Worm (Caenorhabditis elegans) whole organism, young adult: ENCODE results near the gene W08F4.5.

Experiments
- B0019.2 ChIP-seq: fragments of 200-800 bp; sonication (Bioruptor generic); conservative IDR thresholded peaks from 2 replicates; pipeline ENCODE4 v1.3.6; 2022; ENCODE audit warnings: missing genetic modification reagents, missing genetic modification characterization, missing compliant biosample characterization
- D2030.7 ChIP-seq: fragments of 200-800 bp; sonication (Bioruptor generic); IDR thresholded peaks from 2 replicates; pipeline ENCODE4 v1.3.6; 2022; ENCODE audit warnings: missing genetic modification reagents, missing genetic modification characterization, missing compliant biosample characterization
- F10E7.11 ChIP-seq: sonication (generic microtip); optimal IDR thresholded peaks from 2 replicates; lab custom pipeline; 2017; ENCODE audit warnings: mild to moderate bottlenecking, missing genetic modification characterization, moderate library complexity, missing compliant biosample characterization
- F33H1.4 ChIP-seq: fragments of 200-800 bp; sonication (Bioruptor generic); IDR thresholded peaks from 2 replicates; pipeline ENCODE4 v1.3.6; 2022; ENCODE audit warnings: missing genetic modification reagents, missing genetic modification characterization, missing compliant biosample characterization
- F37B4.10 ChIP-seq: fragments of 200-800 bp; sonication (Bioruptor generic); IDR thresholded peaks from 2 replicates; pipeline ENCODE4 v1.3.6; 2022; ENCODE audit warnings: missing genetic modification characterization, missing compliant biosample characterization
- F49E8.2 ChIP-seq: sonication (generic microtip); optimal IDR thresholded peaks from 3 replicates; lab custom pipeline; 2017; ENCODE audit warnings: missing genetic modification characterization, mild to moderate bottlenecking, missing compliant biosample characterization, antibody characterized with exemption, moderate library complexity; ENCODE audit not compliant: insufficient read depth
- F52B5.7 ChIP-seq: sonication (generic microtip); optimal IDR thresholded peaks from 2 replicates; lab custom pipeline; 2016; ENCODE audit warnings: mild to moderate bottlenecking, missing genetic modification characterization, missing compliant biosample characterization
- K12H6.12 ChIP-seq: fragments of 200-800 bp; sonication (Bioruptor generic); optimal IDR thresholded peaks from 2 replicates; lab custom pipeline; 2018; ENCODE audit warnings: mild to moderate bottlenecking, missing genetic modification characterization, missing compliant biosample characterization
- T07F8.4 ChIP-seq: sonication (generic microtip); optimal IDR thresholded peaks from 2 replicates; lab custom pipeline; 2016; ENCODE audit warnings: mild to moderate bottlenecking, missing genetic modification characterization, moderate library complexity, missing compliant biosample characterization
- T26A5.8 ChIP-seq: sonication (generic microtip); optimal IDR thresholded peaks from 2 replicates; lab custom pipeline; 2016; ENCODE audit warnings: missing genetic modification characterization, missing compliant biosample characterization
- Y79H2A.3 ChIP-seq: fragments of 200-800 bp; sonication (Bioruptor generic); conservative IDR thresholded peaks from 2 replicates; pipeline ENCODE4 v1.3.6; 2022; ENCODE audit warnings: missing genetic modification reagents, missing genetic modification characterization, missing compliant biosample characterization
- akir-1 ChIP-seq: fragments of 200-800 bp; sonication (Bioruptor generic); optimal IDR thresholded peaks from 2 replicates; lab custom pipeline; 2018; ENCODE audit warnings: mild to moderate bottlenecking, missing genetic modification characterization, moderate library complexity, missing compliant biosample characterization
- aptf-2 ChIP-seq: fragments of 200-800 bp; sonication (Bioruptor generic); conservative IDR thresholded peaks from 2 replicates; pipeline ENCODE4 v1.3.6; 2022; ENCODE audit warnings: missing genetic modification reagents, missing genetic modification characterization, missing compliant biosample characterization
- aptf-3 ChIP-seq: fragments of 200-800 bp; sonication (Bioruptor generic); IDR thresholded peaks from 2 replicates; pipeline ENCODE4 v1.3.6; 2022; ENCODE audit warnings: missing genetic modification characterization, missing compliant biosample characterization
- atf-7 ChIP-seq: sonication (generic microtip); optimal IDR thresholded peaks from 2 replicates; lab custom pipeline; 2017; ENCODE audit warnings: mild to moderate bottlenecking, missing genetic modification characterization, missing compliant biosample characterization
- attf-3 ChIP-seq: fragments of 200-800 bp; sonication (Bioruptor generic); conservative IDR thresholded peaks from 2 replicates; pipeline ENCODE4 v1.3.6; 2022; ENCODE audit warnings: missing genetic modification reagents, missing genetic modification characterization, missing compliant biosample characterization
- bed-2 ChIP-seq: fragments of 200-800 bp; sonication (Bioruptor generic); IDR thresholded peaks from 2 replicates; pipeline ENCODE4 v1.3.6; 2022; ENCODE audit warnings: missing genetic modification reagents, missing genetic modification characterization, missing compliant biosample characterization
- ccch-3 ChIP-seq: fragments of 200-800 bp; sonication (Bioruptor generic); optimal IDR thresholded peaks from 2 replicates; lab custom pipeline; 2018; ENCODE audit warnings: mild to moderate bottlenecking, missing genetic modification characterization, missing compliant biosample characterization
- cebp-2 ChIP-seq: fragments of 200-800 bp; sonication (Bioruptor generic); IDR thresholded peaks from 2 replicates; pipeline ENCODE4 v1.3.6; 2022; ENCODE audit warnings: missing genetic modification characterization, missing compliant biosample characterization
- ceh-79 ChIP-seq: sonication (generic microtip); optimal IDR thresholded peaks from 2 replicates; lab custom pipeline; 2017; ENCODE audit warnings: mild to moderate bottlenecking, missing genetic modification characterization, missing compliant biosample characterization
- dox-1 ChIP-seq: fragments of 200-800 bp; sonication (Bioruptor generic); IDR thresholded peaks from 2 replicates; pipeline ENCODE4 v1.3.6; 2022; ENCODE audit warnings: missing genetic modification reagents, missing genetic modification characterization, missing compliant biosample characterization
- efl-1 ChIP-seq: fragments of 150-350 bp; optimal IDR thresholded peaks from 2 replicates; lab custom pipeline; 2014; ENCODE audit warnings: missing biosample characterization, missing genetic modification reagents, missing genetic modification characterization
- ekl-4 ChIP-seq: fragments of 200-800 bp; sonication (Bioruptor generic); IDR thresholded peaks from 2 replicates; pipeline ENCODE4 v1.3.6; 2022; ENCODE audit warnings: missing genetic modification reagents, missing genetic modification characterization, missing compliant biosample characterization
- fkh-3 ChIP-seq: sonication (generic microtip); optimal IDR thresholded peaks from 2 replicates; lab custom pipeline; 2016; ENCODE audit warnings: mild to moderate bottlenecking, missing genetic modification characterization, missing compliant biosample characterization
- him-1 ChIP-seq: sonication (generic microtip); optimal IDR thresholded peaks from 2 replicates; lab custom pipeline; 2016; ENCODE audit warnings: missing genotype, missing genetic modification reagents, missing genetic modification characterization, missing compliant biosample characterization
- hrde-1 ChIP-seq: sonication (generic microtip); optimal IDR thresholded peaks from 2 replicates; lab custom pipeline; 2016; ENCODE audit warnings: missing genetic modification characterization, mild to moderate bottlenecking, missing compliant biosample characterization, moderate library complexity, missing genotype, missing genetic modification reagents, borderline replicate concordance
- hsf-1 ChIP-seq: fragments of 200-800 bp; sonication (Bioruptor generic); IDR thresholded peaks from 2 replicates; pipeline ENCODE4 v1.3.6; 2022; ENCODE audit warnings: missing genetic modification reagents, missing genetic modification characterization, missing compliant biosample characterization
- lin-54 ChIP-seq: fragments of 200-800 bp; sonication (Bioruptor generic); optimal IDR thresholded peaks from 2 replicates; lab custom pipeline; 2018; ENCODE audit warnings: mild to moderate bottlenecking, missing genetic modification characterization, missing compliant biosample characterization
- lsl-1 ChIP-seq: fragments of 200-800 bp; sonication (Bioruptor generic); optimal IDR thresholded peaks from 2 replicates; lab custom pipeline; 2018; ENCODE audit warnings: mild to moderate bottlenecking, missing genetic modification characterization, moderate library complexity, missing compliant biosample characterization
- madf-3 ChIP-seq: fragments of 200-800 bp; sonication (Bioruptor generic); IDR thresholded peaks from 2 replicates; pipeline ENCODE4 v1.3.6; 2022; ENCODE audit warnings: missing genetic modification reagents, missing genetic modification characterization, missing compliant biosample characterization
- madf-6 ChIP-seq: fragments of 200-800 bp; sonication (Bioruptor generic); IDR thresholded peaks from 2 replicates; pipeline ENCODE4 v1.3.6; 2022; ENCODE audit warnings: missing genetic modification reagents, missing genetic modification characterization, missing compliant biosample characterization
- madf-8 ChIP-seq: fragments of 200-800 bp; sonication (Bioruptor generic); conservative IDR thresholded peaks from 2 replicates; pipeline ENCODE4 v1.3.6; 2022; ENCODE audit warnings: missing genetic modification reagents, missing genetic modification characterization, missing compliant biosample characterization
- mes-4 ChIP-seq: sonication (generic microtip); optimal IDR thresholded peaks from 2 replicates; lab custom pipeline; 2016; ENCODE audit warnings: missing genotype, missing genetic modification characterization, missing compliant biosample characterization
- nhr-179 ChIP-seq: sonication (generic microtip); optimal IDR thresholded peaks from 2 replicates; lab custom pipeline; 2016; ENCODE audit warnings: mild to moderate bottlenecking, missing genetic modification characterization, missing compliant biosample characterization
- pbrm-1 ChIP-seq: fragments of 200-800 bp; sonication (Bioruptor generic); IDR thresholded peaks from 2 replicates; pipeline ENCODE4 v1.3.6; 2022; ENCODE audit warnings: missing genetic modification reagents, missing genetic modification characterization, missing compliant biosample characterization
- rcor-1 ChIP-seq: fragments of 200-800 bp; sonication (Bioruptor generic); IDR thresholded peaks from 2 replicates; pipeline ENCODE4 v1.3.6; 2022; ENCODE audit warnings: missing genetic modification reagents, missing genetic modification characterization, missing compliant biosample characterization
- sdz-38 ChIP-seq: sonication (generic microtip); optimal IDR thresholded peaks from 2 replicates; lab custom pipeline; 2016; ENCODE audit warnings: missing genotype, missing genetic modification characterization, missing compliant biosample characterization
- snpc-1.1 ChIP-seq: sonication (generic microtip); optimal IDR thresholded peaks from 2 replicates; lab custom pipeline; 2017; ENCODE audit warnings: missing genetic modification characterization, mild to moderate bottlenecking, missing compliant biosample characterization, antibody characterized with exemption, moderate library complexity, missing genotype, missing genetic modification reagents; ENCODE audit not compliant: insufficient read depth
- snpc-1.3 ChIP-seq: sonication (generic microtip); optimal IDR thresholded peaks from 2 replicates; lab custom pipeline; 2017; ENCODE audit warnings: missing genetic modification characterization, mild to moderate bottlenecking, missing compliant biosample characterization, antibody characterized with exemption, moderate library complexity, missing genotype, missing genetic modification reagents; ENCODE audit not compliant: insufficient read depth
- snpc-3.4 ChIP-seq: sonication (generic microtip); optimal IDR thresholded peaks from 2 replicates; lab custom pipeline; 2017; ENCODE audit warnings: missing genetic modification characterization, mild to moderate bottlenecking, missing compliant biosample characterization, antibody characterized with exemption, moderate library complexity, missing genotype, missing genetic modification reagents
- snpc-4 ChIP-seq, 5 experiments: fragments of 150-350 bp in 1 of 5; sonication (generic microtip) in 4 of 5; optimal IDR thresholded peaks; 2 replicates each; lab custom pipeline; 2014 to 2018; ENCODE audit warnings: missing genetic modification characterization in 5 of 5, missing biosample characterization in 3 of 5, antibody characterized with exemption in 2 of 5, mild to moderate bottlenecking in 2 of 5, missing compliant biosample characterization in 2 of 5, missing genotype in 2 of 5, moderate library complexity in 2 of 5, missing genetic modification reagents in 1 of 5
- somi-1 ChIP-seq: fragments of 200-800 bp; sonication (Bioruptor generic); optimal IDR thresholded peaks from 2 replicates; lab custom pipeline; 2018; ENCODE audit warnings: mild to moderate bottlenecking, missing genetic modification characterization, missing compliant biosample characterization
- tbp1 ChIP-seq: fragments of 200-800 bp; sonication (Bioruptor generic); optimal IDR thresholded peaks from 2 replicates; lab custom pipeline; 2018; ENCODE audit warnings: mild to moderate bottlenecking, missing genetic modification characterization, missing compliant biosample characterization
- unc-130 ChIP-seq: sonication (generic microtip); optimal IDR thresholded peaks from 2 replicates; lab custom pipeline; 2016; ENCODE audit warnings: missing genetic modification reagents, missing genetic modification characterization, missing compliant biosample characterization
- xnd-1 ChIP-seq: sonication (generic microtip); optimal IDR thresholded peaks from 2 replicates; lab custom pipeline; 2016; ENCODE audit warnings: missing genotype, missing genetic modification reagents, missing genetic modification characterization, missing compliant biosample characterization
- ztf-6 ChIP-seq: fragments of 200-800 bp; sonication (Bioruptor generic); IDR thresholded peaks from 2 replicates; pipeline ENCODE4 v1.3.6; 2022; ENCODE audit warnings: missing genetic modification reagents, missing genetic modification characterization, missing compliant biosample characterization

W08F4.5 gene

DNA sequence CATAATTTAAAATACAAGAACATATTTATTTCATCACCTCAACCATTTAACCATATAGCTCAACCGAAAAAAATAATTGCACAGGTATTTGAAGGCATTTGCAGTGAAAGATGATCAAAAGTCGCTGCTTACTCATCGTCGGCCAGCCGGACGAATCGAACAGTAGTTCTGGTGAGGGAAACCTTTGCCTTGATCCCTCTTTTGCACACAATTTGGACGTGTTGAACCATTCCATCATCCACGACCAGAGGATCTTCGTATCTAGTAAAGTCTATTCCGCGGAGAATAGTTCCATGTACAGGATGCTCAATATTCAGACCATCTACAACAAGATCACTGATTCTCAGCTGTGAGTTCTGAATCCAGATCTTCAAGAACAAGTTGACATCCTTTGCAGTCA, 13.3 kb upstream of the W08F4.5 start (continued):
- TF ChIP-seq snpc-4 (GFP tag; optimal IDR thresholded peaks at IDR 0.05; lab: Kevin White, UChicago) (no peak), snpc-4 (tag; optimal IDR thresholded peaks at IDR 0.05; lab: Kevin White, UChicago) (peak in 1 of 4 experiments; percentile 23), bed-2 (GFP tag; lab: Robert Waterston, UW) (no peak), ztf-6 (GFP tag; lab: Robert Waterston, UW) (no peak), madf-6 (GFP tag; lab: Robert Waterston, UW) (peak; percentile 63), F10E7.11 (tag; lab: Kevin White, UChicago) (no peak), K12H6.12 (no peak), B0019.2 (no peak), hsf-1 (GFP tag; lab: Robert Waterston, UW) (peak; percentile 45; the same call in 1 of the 2 replicates), ceh-79 (no peak), ccch-3 (GFP tag; lab: Kevin White, UChicago) (no peak), akir-1 (no peak)

DNA sequence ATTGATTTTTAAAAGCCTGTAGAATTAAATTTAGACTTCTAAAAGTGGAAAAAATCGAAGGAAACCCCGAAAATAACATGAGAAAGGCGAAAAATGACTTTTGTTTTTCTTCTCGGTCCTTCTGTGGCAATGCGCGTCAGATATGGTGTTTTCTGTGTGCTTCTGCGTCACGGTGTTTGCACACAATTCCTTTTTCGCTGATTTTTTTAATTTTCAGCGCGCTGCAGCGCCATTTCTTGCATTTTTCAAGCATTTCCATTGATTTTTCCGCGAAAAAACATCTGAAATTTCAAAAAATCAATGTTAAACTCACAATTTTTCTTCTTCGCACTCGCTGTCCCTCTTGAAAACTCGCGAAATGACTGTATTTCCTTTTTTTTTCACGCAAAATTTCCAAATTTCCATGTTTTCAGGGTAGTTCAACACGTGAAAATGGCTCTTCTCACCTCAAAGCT, 11.5 kb upstream of the W08F4.5 start, which contains the start of the genes cdc-37 and W08F4.3:
Gene cdc-37, minus strand, starts transcription at position 405 of the 455 bp plus-strand sequence.
Gene W08F4.3, plus strand, starts transcription at position 414 of the 455 bp plus-strand sequence.
- TF ChIP-seq F49E8.2 (no peak), sdz-38 (no peak), F33H1.4 (GFP tag; lab: Robert Waterston, UW) (peak; percentile 60; the same call in 1 of the 2 replicates), D2030.7 (GFP tag; lab: Robert Waterston, UW) (peak; percentile 72), hrde-1 (tag; lab: Kevin White, UChicago) (no peak), F52B5.7 (tag; lab: Kevin White, UChicago) (no peak), mes-4 (tag; lab: Kevin White, UChicago) (no peak), fkh-3 (tag; lab: Kevin White, UChicago) (no peak), T07F8.4 (no peak), tbp1 (GFP tag; lab: Kevin White, UChicago) (no peak), aptf-2 (GFP tag; lab: Robert Waterston, UW) (no peak), snpc-3.4 (tag; lab: Kevin White, UChicago) (peak; percentile 51), lsl-1 (GFP tag; lab: Kevin White, UChicago) (peak; percentile 37), ekl-4 (peak; percentile 27; the same call in 1 of the 2 replicates), attf-3 (GFP tag; lab: Robert Waterston, UW) (no peak), pbrm-1 (GFP tag; lab: Robert Waterston, UW) (0 out of 2 replicates have a peak, but pooled peaks have one; percentile 20), snpc-1.3 (tag; lab: Kevin White, UChicago) (peak; percentile 27), him-1 (tag; lab: Kevin White, UChicago) (no peak), lin-54 (GFP tag; lab: Kevin White, UChicago) (peak; percentile 52), rcor-1 (GFP tag; lab: Robert Waterston, UW) (peak; percentile 19; the same call in 1 of the 2 replicates), somi-1 (GFP tag; lab: Kevin White, UChicago) (no peak), atf-7 (tag; lab: Kevin White, UChicago) (no peak), snpc-1.1 (tag; lab: Kevin White, UChicago) (peak; percentile 12), madf-8 (GFP tag; lab: Robert Waterston, UW) (peak; percentile 75), aptf-3 (GFP tag; lab: Robert Waterston, UW) (no peak), madf-3 (GFP tag; lab: Robert Waterston, UW) (0 out of 2 replicates have a peak, but pooled peaks have one; percentile 54), F37B4.10 (GFP tag; lab: Robert Waterston, UW) (no peak), madf-6 (GFP tag; lab: Robert Waterston, UW) (peak; percentile 87), unc-130 (GFP tag; lab: Kevin White, UChicago) (no peak), nhr-179 (tag; lab: Kevin White, UChicago) (no peak), cebp-2 (GFP tag; lab: Robert Waterston, UW) (no peak), T26A5.8 (tag; lab: Kevin White, UChicago) (no peak), Y79H2A.3 (GFP tag; lab: Robert Waterston, UW) (no peak), efl-1 (GFP tag; lab: Kevin White, UChicago) (peak; percentile 90), ztf-6 (GFP tag; lab: Robert Waterston, UW) (no peak), dox-1 (GFP tag; lab: Robert Waterston, UW) (peak; percentile 24; the same call in 1 of the 2 replicates), xnd-1 (tag; lab: Kevin White, UChicago) (peak; percentile 57)
